Fruit fly (Drosophila melanogaster) S2 (cell line): ENCODE results near the gene CG17780.

Experiments used
- CG8478 ChIP-seq: fragments of >200 bp; optimal IDR thresholded peaks from 2 replicates; lab custom pipeline; 2018
- CTCF ChIP-seq, 2 experiments: fragments of >200 bp; optimal IDR thresholded peaks; 2 replicates each; lab custom pipeline; 2018

dm6 chr3R:24368064-24368463 is 16.8 kb downstream of the CG17780 start, which contains the start of the genes CG42812 and CG33341:
- TF ChIP-seq CTCF (optimal IDR thresholded peaks at IDR 0.05; lab: Kevin White, UChicago), result no peak
- no peak for TF ChIP-seq CG8478 (lab: Kevin White, UChicago)
